Fruit fly (Drosophila melanogaster) whole organism, prepupa: ENCODE results near the gene CG14655.

ENCODE experiments used
- Blimp-1 ChIP-seq: fragments of 200-800 bp; sonication (Bioruptor generic); optimal IDR thresholded peaks from 3 replicates; lab custom pipeline; 2017; ENCODE audit warnings: missing biosample characterization, missing genetic modification characterization, mild to moderate bottlenecking, moderate library complexity, missing genetic modification reagents
- CG10669 ChIP-seq: fragments of 200-800 bp; sonication (Bioruptor generic); optimal IDR thresholded peaks from 3 replicates; lab custom pipeline; 2018; ENCODE audit warnings: missing biosample characterization, mild to moderate bottlenecking, missing genetic modification characterization, moderate library complexity
- CG11294 ChIP-seq: fragments of 200-800 bp; sonication (Bioruptor generic); IDR thresholded peaks from 2 replicates; pipeline ENCODE4 v1.3.6; 2022; ENCODE audit warnings: missing biosample characterization, missing genetic modification characterization
- CG11762 ChIP-seq: fragments of 200-800 bp; sonication (Bioruptor generic); optimal IDR thresholded peaks from 3 replicates; lab custom pipeline; 2016; ENCODE audit warnings: missing biosample characterization, missing genetic modification characterization; ENCODE audit not compliant: insufficient read depth
- CG11902 ChIP-seq: fragments of 200-800 bp; sonication (Bioruptor generic); optimal IDR thresholded peaks from 3 replicates; lab custom pipeline; 2016; ENCODE audit warnings: missing biosample characterization, missing genetic modification characterization
- CG15336 ChIP-seq: fragments of 200-800 bp; sonication (Bioruptor generic); IDR thresholded peaks from 2 replicates; pipeline ENCODE4 v1.3.6; 2022; ENCODE audit warnings: missing biosample characterization, missing genetic modification characterization
- CG3032 ChIP-seq: fragments of 200-800 bp; optimal IDR thresholded peaks from 2 replicates; lab custom pipeline; 2019; ENCODE audit warnings: missing biosample characterization, mild to moderate bottlenecking, missing genetic modification characterization, moderate library complexity
- CG32006 ChIP-seq: fragments of 200-800 bp; sonication (Bioruptor generic); optimal IDR thresholded peaks from 3 replicates; lab custom pipeline; 2017; ENCODE audit warnings: missing biosample characterization, mild to moderate bottlenecking, missing genetic modification characterization
- CG34406 ChIP-seq: fragments of 200-800 bp; sonication (Bioruptor generic); optimal IDR thresholded peaks from 3 replicates; lab custom pipeline; 2016; ENCODE audit warnings: missing biosample characterization, missing genetic modification characterization
- CG6276 ChIP-seq: fragments of 200-800 bp; sonication (Bioruptor generic); optimal IDR thresholded peaks from 2 replicates; lab custom pipeline; 2017; ENCODE audit warnings: missing biosample characterization, mild to moderate bottlenecking, missing genetic modification characterization
- CG6792 ChIP-seq: fragments of 200-800 bp; sonication (Bioruptor generic); optimal IDR thresholded peaks from 3 replicates; lab custom pipeline; 2016; ENCODE audit warnings: missing biosample characterization, missing genetic modification characterization
- CG7368 ChIP-seq: fragments of 200-800 bp; sonication (Bioruptor generic); optimal IDR thresholded peaks from 3 replicates; lab custom pipeline; 2016; ENCODE audit warnings: missing biosample characterization, missing genetic modification characterization
- CG8119 ChIP-seq: fragments of 200-800 bp; sonication (Bioruptor generic); IDR thresholded peaks from 3 replicates; pipeline ENCODE4 v1.3.6; 2022; ENCODE audit warnings: missing biosample characterization, missing genetic modification characterization
- CG8319 ChIP-seq: fragments of 200-800 bp; sonication (Bioruptor generic); optimal IDR thresholded peaks from 3 replicates; lab custom pipeline; 2016; ENCODE audit warnings: missing biosample characterization, missing genetic modification characterization
- CG9139 ChIP-seq: fragments of 200-800 bp; sonication (Bioruptor generic); optimal IDR thresholded peaks from 3 replicates; lab custom pipeline; 2017; ENCODE audit warnings: missing biosample characterization, mild to moderate bottlenecking, missing genetic modification characterization
- Eip75B ChIP-seq: fragments of 200-800 bp; sonication (Bioruptor generic); optimal IDR thresholded peaks from 3 replicates; lab custom pipeline; 2016; ENCODE audit warnings: missing biosample characterization, missing genetic modification characterization
- Eip78C ChIP-seq: fragments of 200-800 bp; sonication (Bioruptor generic); peaks from one replicate; lab custom pipeline; 2016; ENCODE audit warnings: missing biosample characterization, missing genetic modification characterization
- Eip93F ChIP-seq: fragments of 200-800 bp; sonication (Bioruptor generic); optimal IDR thresholded peaks from 2 replicates; lab custom pipeline; 2016; ENCODE audit warnings: missing biosample characterization, mild to moderate bottlenecking, missing genetic modification characterization
- Ets21C ChIP-seq: fragments of 200-800 bp; sonication (Bioruptor generic); optimal IDR thresholded peaks from 3 replicates; lab custom pipeline; 2016; ENCODE audit warnings: missing biosample characterization, missing genetic modification characterization
- Ets96B ChIP-seq: fragments of 200-800 bp; optimal IDR thresholded peaks from 2 replicates; lab custom pipeline; 2019; ENCODE audit warnings: missing biosample characterization, mild to moderate bottlenecking, missing genetic modification characterization, moderate library complexity
- Hr38 ChIP-seq: sonication (Bioruptor generic); optimal IDR thresholded peaks from 2 replicates; lab custom pipeline; 2016; ENCODE audit warnings: missing biosample characterization, missing genetic modification characterization
- Hr39 ChIP-seq: fragments of 200-800 bp; sonication (Bioruptor generic); optimal IDR thresholded peaks from 2 replicates; lab custom pipeline; 2016; ENCODE audit warnings: missing biosample characterization, missing genetic modification characterization
- Hr4 ChIP-seq: fragments of 200-800 bp; sonication (Bioruptor generic); optimal IDR thresholded peaks from 3 replicates; lab custom pipeline; 2016; ENCODE audit warnings: missing biosample characterization, missing genetic modification characterization
- Lpt ChIP-seq: fragments of 200-800 bp; sonication (Bioruptor generic); optimal IDR thresholded peaks from 3 replicates; lab custom pipeline; 2016; ENCODE audit warnings: missing biosample characterization, missing genetic modification characterization
- OdsH ChIP-seq: fragments of 200-800 bp; sonication (Bioruptor generic); optimal IDR thresholded peaks from 3 replicates; lab custom pipeline; 2016; ENCODE audit warnings: missing biosample characterization, missing genetic modification characterization
- Smox ChIP-seq: fragments of 200-800 bp; sonication (Bioruptor generic); optimal IDR thresholded peaks from 3 replicates; lab custom pipeline; 2016; ENCODE audit warnings: missing biosample characterization, missing genetic modification characterization
- Sox102F ChIP-seq: fragments of 200-800 bp; sonication (Bioruptor generic); optimal IDR thresholded peaks from 2 replicates; lab custom pipeline; 2016; ENCODE audit warnings: missing biosample characterization, mild to moderate bottlenecking, missing genetic modification characterization
- Sox14 ChIP-seq: fragments of 200-800 bp; sonication (Bioruptor generic); optimal IDR thresholded peaks from 3 replicates; lab custom pipeline; 2016; ENCODE audit warnings: missing biosample characterization, missing genetic modification characterization
- achi ChIP-seq: fragments of 200-800 bp; sonication (Bioruptor generic); optimal IDR thresholded peaks from 3 replicates; lab custom pipeline; 2016; ENCODE audit warnings: missing biosample characterization, missing genetic modification characterization
- acj6 ChIP-seq: fragments of 200-800 bp; sonication (Bioruptor generic); optimal IDR thresholded peaks from 3 replicates; lab custom pipeline; 2016; ENCODE audit warnings: missing biosample characterization, missing genetic modification characterization
- dac ChIP-seq: fragments of 200-800 bp; sonication (Bioruptor generic); optimal IDR thresholded peaks from 2 replicates; lab custom pipeline; 2017; ENCODE audit warnings: missing biosample characterization, mild to moderate bottlenecking, missing genetic modification characterization
- dsx ChIP-seq: fragments of 200-800 bp; optimal IDR thresholded peaks from 3 replicates; lab custom pipeline; 2019; ENCODE audit warnings: missing biosample characterization, mild to moderate bottlenecking, missing genetic modification characterization, moderate library complexity; ENCODE audit not compliant: poor library complexity, severe bottlenecking
- eg ChIP-seq: fragments of 200-800 bp; sonication (Bioruptor generic); IDR thresholded peaks from 3 replicates; pipeline ENCODE4 v1.3.6; 2022; ENCODE audit warnings: missing biosample characterization, missing genetic modification characterization
- fd59A ChIP-seq: fragments of 200-800 bp; sonication (Bioruptor generic); optimal IDR thresholded peaks from 2 replicates; lab custom pipeline; 2017; ENCODE audit warnings: missing biosample characterization, mild to moderate bottlenecking, missing genetic modification characterization, missing genetic modification reagents
- fd85E ChIP-seq: fragments of 200-800 bp; sonication (Bioruptor generic); optimal IDR thresholded peaks from 3 replicates; lab custom pipeline; 2016; ENCODE audit warnings: missing biosample characterization, missing genetic modification characterization
- fkh ChIP-seq: fragments of 200-800 bp; sonication (Bioruptor generic); optimal IDR thresholded peaks from 3 replicates; lab custom pipeline; 2017; ENCODE audit warnings: missing biosample characterization, mild to moderate bottlenecking, missing genetic modification characterization, moderate library complexity
- lz ChIP-seq: fragments of 200-800 bp; sonication (Bioruptor generic); optimal IDR thresholded peaks from 3 replicates; lab custom pipeline; 2016; ENCODE audit warnings: missing biosample characterization, missing genetic modification characterization
- net ChIP-seq: fragments of 200-800 bp; sonication (Bioruptor generic); optimal IDR thresholded peaks from 3 replicates; lab custom pipeline; 2016; ENCODE audit warnings: missing biosample characterization, missing genetic modification characterization
- spab ChIP-seq: fragments of 200-800 bp; sonication (Bioruptor generic); optimal IDR thresholded peaks from 2 replicates; lab custom pipeline; 2017; ENCODE audit warnings: missing biosample characterization, mild to moderate bottlenecking, missing genetic modification characterization, missing genetic modification reagents
- ss ChIP-seq, 2 experiments: fragments of 200-800 bp; sonication (Bioruptor generic); optimal IDR thresholded peaks; 2 replicates in 1 of 2; 3 replicates in 1 of 2; lab custom pipeline; 2017 to 2018; ENCODE audit warnings: mild to moderate bottlenecking in 2 of 2, missing biosample characterization in 2 of 2, missing genetic modification characterization in 2 of 2, moderate library complexity in 1 of 2
- svp ChIP-seq: fragments of 200-800 bp; sonication (Bioruptor generic); peaks from one replicate; lab custom pipeline; 2016; ENCODE audit warnings: missing biosample characterization, missing genetic modification characterization

The CG14655 gene

dm6 chr3R:4731828-4732657, 48.1 kb downstream of the CG14655 start, which contains the start of gene Nep2 (continued):
- TF ChIP-seq acj6 (GFP tag; lab: Kevin White, UChicago): peak; percentile 64
- TF ChIP-seq dsx: no peak
- peak; percentile 62 for TF ChIP-seq achi (GFP tag; lab: Kevin White, UChicago)
- TF ChIP-seq fkh (GFP tag; lab: Kevin White, UChicago): no peak
- peak; percentile 42 for TF ChIP-seq CG3032 (tag; lab: Kevin White, UChicago)
- peak; percentile 57 for TF ChIP-seq lz (GFP tag; lab: Kevin White, UChicago)
- TF ChIP-seq CG7368 (GFP tag; lab: Kevin White, UChicago): peak; percentile 11
- peak; percentile 53 for TF ChIP-seq CG34406 (GFP tag; lab: Kevin White, UChicago)
- no peak for TF ChIP-seq fd85E (GFP tag; lab: Kevin White, UChicago)
- TF ChIP-seq Eip78C (GFP tag; lab: Kevin White, UChicago): peak; percentile 93
- TF ChIP-seq ss (GFP tag; optimal IDR thresholded peaks at IDR 0.05; lab: Kevin White, UChicago): peak; percentile 50 to 51
- TF ChIP-seq Eip93F (GFP tag; lab: Kevin White, UChicago): no peak
- TF ChIP-seq CG8319 (GFP tag; lab: Kevin White, UChicago): peak; percentile 31
- TF ChIP-seq dac (GFP tag; lab: Kevin White, UChicago): peak; percentile 29
- peak; percentile 43 for TF ChIP-seq CG6792 (GFP tag; lab: Kevin White, UChicago)
- TF ChIP-seq CG9139 (GFP tag; lab: Kevin White, UChicago): no peak
- TF ChIP-seq Smox (GFP tag; lab: Kevin White, UChicago): peak; percentile 64
- TF ChIP-seq CG11294: no peak
- TF ChIP-seq Blimp-1 (GFP tag; lab: Kevin White, UChicago): no peak
- TF ChIP-seq net (GFP tag; lab: Kevin White, UChicago): peak; percentile 58
- TF ChIP-seq svp (GFP tag; lab: Kevin White, UChicago): peak; percentile 78
- peak; percentile 77 for TF ChIP-seq CG6276 (GFP tag; lab: Kevin White, UChicago)
- peak; percentile 54 for TF ChIP-seq spab (GFP tag; lab: Kevin White, UChicago)
- peak; percentile 15 for TF ChIP-seq Ets96B (tag; lab: Kevin White, UChicago)
- peak; percentile 58 for TF ChIP-seq Eip75B (GFP tag; lab: Kevin White, UChicago)
- peak; percentile 47 for TF ChIP-seq CG10669 (GFP tag; lab: Kevin White, UChicago)
- TF ChIP-seq CG15336 (GFP tag; lab: Robert Waterston, UW): no peak; the same call in 1 of the 2 replicates
- TF ChIP-seq eg (GFP tag; lab: Robert Waterston, UW): no peak
- TF ChIP-seq CG11762 (GFP tag; lab: Kevin White, UChicago): peak; percentile 16
- no peak for TF ChIP-seq Ets21C (GFP tag; lab: Kevin White, UChicago)
- TF ChIP-seq Hr38: no peak
- TF ChIP-seq CG11902 (GFP tag; lab: Kevin White, UChicago): peak; percentile 4
- TF ChIP-seq Sox14 (GFP tag; lab: Kevin White, UChicago): peak; percentile 71
- peak; percentile 38 for TF ChIP-seq Sox102F
- peak; percentile 43 for TF ChIP-seq OdsH (GFP tag; lab: Kevin White, UChicago)
- peak; percentile 21 for TF ChIP-seq Hr39 (GFP tag; lab: Kevin White, UChicago)

- TF ChIP-seq CG15336 (GFP tag; lab: Robert Waterston, UW) (0 out of 2 replicates have a peak, but pooled peaks have one; percentile 27), CG6276 (GFP tag; lab: Kevin White, UChicago) (peak; percentile 25), dac (GFP tag; lab: Kevin White, UChicago) (peak; percentile 19), Smox (GFP tag; lab: Kevin White, UChicago) (no peak), Lpt (GFP tag; lab: Kevin White, UChicago) (peak; percentile 25), Ets21C (GFP tag; lab: Kevin White, UChicago) (no peak), CG8119 (peak; percentile 45; the same call in 2 of the 3 replicates), achi (GFP tag; lab: Kevin White, UChicago) (peak; percentile 2), fd59A (no peak), Hr4 (GFP tag; lab: Kevin White, UChicago) (peak; percentile 55), Eip78C (GFP tag; lab: Kevin White, UChicago) (peak; percentile 73), CG32006 (peak; percentile 58)
Measured at dm6 chr3R:4731006-4731405, 49.1 kb downstream of the CG14655 start.
